Worm (Caenorhabditis elegans): ENCODE data around the gene F56C4.4.
A peak's percentile ranks its signal among the peaks of the same experiment; 100 is the strongest.
"Not testable (repeated sequence)": the region's sequence is repeated elsewhere in the genome, so short reads cannot be mapped to it uniquely, and the experiment has no call there.

Gene F56C4.4

DNA sequence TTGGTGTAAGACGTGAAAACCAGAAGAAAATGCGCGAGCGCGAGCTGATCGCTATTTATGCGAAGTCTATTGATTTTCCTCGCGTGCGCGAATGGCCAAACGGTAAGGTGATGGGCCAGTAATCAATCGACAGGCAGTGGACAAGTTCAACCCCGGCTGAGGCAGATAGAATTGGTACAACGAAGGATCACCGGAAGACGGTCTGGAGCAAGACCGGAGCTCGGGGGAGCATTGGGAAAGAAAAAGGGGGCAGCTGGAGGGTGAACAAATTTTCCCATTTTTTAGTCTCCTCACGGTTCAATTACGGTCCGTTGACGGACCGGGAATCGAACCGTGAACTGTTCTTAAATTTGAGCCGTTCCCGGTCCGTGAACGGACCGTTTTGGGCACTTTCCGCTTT, 27.3 kb upstream of the F56C4.4 start:
- TF ChIP-seq scrt-1 (GFP tag; IDR thresholded peaks at IDR 0.05) = peak; percentile 52; the same call in 1 of the 2 replicates

DNA sequence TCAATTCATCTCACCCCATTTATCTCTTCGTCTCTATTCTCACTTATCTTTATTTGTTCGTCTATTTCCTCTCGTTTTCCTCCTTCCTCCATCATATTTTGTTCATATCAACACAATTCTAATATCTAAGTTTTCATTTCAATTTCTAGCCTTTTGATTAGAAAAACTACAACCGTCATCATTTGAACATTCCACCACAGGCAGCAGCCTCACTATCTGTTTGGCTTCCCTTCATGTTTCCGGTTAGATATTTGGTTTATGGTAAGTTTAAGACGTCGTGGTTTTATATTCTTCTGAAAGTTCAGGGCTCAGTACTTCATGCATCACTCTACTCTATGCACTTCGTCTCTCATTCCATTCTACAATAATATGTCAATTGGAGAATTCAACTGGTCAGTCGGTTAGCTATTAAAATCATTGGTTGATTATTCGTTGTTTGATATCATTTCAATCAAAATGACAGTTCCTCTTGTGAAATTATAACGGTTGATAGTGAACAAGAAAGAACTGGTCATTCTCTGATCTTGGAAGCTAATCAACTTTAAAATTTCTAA, 25.8 kb upstream of the F56C4.4 start, which contains the start of gene K08C7.1:
Gene K08C7.1 (plus strand): TSS at position 43 of the 554 bp plus-strand sequence.
- TF ChIP-seq sea-1 (GFP tag; conservative IDR thresholded peaks at IDR 0.05) (no peak), flt-1 (GFP tag; IDR thresholded peaks at IDR 0.05) (no peak), hnd-1 (tag; optimal IDR thresholded peaks at IDR 0.05) (no peak), scrt-1 (GFP tag; IDR thresholded peaks at IDR 0.05) (no peak), pes-1 (GFP tag; IDR thresholded peaks at IDR 0.05) (no peak), B0310.2 (tag; optimal IDR thresholded peaks at IDR 0.05) (no peak), ama-1 (optimal IDR thresholded peaks at IDR 0.05) (no peak), tra-4 (tag; optimal IDR thresholded peaks at IDR 0.05) (no peak), tbx-37 (GFP tag; conservative IDR thresholded peaks at IDR 0.05) (no peak), ceh-13 (GFP tag; optimal IDR thresholded peaks at IDR 0.05) (no peak), F13C5.2 (tag; optimal IDR thresholded peaks at IDR 0.05) (no peak), tbx-11 (GFP tag; IDR thresholded peaks at IDR 0.05) (no peak), ceh-36 (tag; optimal IDR thresholded peaks at IDR 0.05) (no peak), hmbx-1 (tag; optimal IDR thresholded peaks at IDR 0.05) (no peak), ets-7 (tag; optimal IDR thresholded peaks at IDR 0.05) (no peak), hmg-4 (GFP tag; optimal IDR thresholded peaks at IDR 0.05) (no peak), aly-1 (tag; optimal IDR thresholded peaks at IDR 0.05) (no peak)

DNA sequence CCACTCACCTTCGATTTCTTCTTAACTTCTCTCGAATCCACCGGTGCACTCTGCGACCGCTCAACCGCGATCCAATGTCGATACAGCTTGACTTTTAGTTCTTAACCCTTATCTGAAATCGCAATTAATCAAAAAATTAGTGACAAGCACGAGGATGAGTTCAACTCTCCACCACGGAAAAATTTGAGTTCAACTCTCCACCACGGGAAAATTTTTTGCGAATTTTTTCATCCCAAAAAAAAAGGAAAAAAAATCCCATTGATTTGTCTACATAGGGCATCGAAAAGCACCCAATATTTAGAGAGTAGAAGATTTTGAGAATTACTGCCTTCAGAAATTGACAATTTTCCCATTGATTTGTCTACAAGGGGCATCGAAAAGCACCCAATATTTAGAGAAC, 23.0 kb upstream of the F56C4.4 start, which contains the start of gene glb-19:
Gene glb-19 (minus strand): TSS at position 101 of the 400 bp plus-strand sequence.
- not testable (repeated sequence) for TF ChIP-seq hmbx-1 (tag; optimal IDR thresholded peaks at IDR 0.05); ceh-13 (GFP tag; optimal IDR thresholded peaks at IDR 0.05); tra-4 (tag; optimal IDR thresholded peaks at IDR 0.05)

DNA sequence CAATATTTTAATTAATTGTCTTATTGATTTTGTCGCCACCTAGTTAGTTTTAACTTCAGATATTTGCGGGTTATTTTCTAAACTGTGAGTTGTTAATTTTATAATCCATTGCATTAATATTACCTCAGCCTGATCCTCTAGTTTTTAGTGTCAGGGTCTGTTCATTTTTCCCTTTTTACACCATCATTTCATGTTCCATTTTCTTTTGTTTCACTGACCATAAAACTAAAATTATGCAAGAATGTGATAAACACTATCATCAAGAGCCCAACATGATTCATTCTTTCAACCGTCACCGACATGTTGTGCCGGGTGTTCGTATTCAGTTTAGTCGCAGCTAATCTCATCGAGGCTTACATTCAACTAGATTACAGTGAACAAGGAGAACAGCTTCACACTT, 7.9 kb upstream of the F56C4.4 start, which contains the start of gene F56C4.2:
Gene F56C4.2 (plus strand): TSS at position 301 of the 400 bp plus-strand sequence.
- TF ChIP-seq hmg-4 (GFP tag; optimal IDR thresholded peaks at IDR 0.05) (no peak), ceh-13 (GFP tag; optimal IDR thresholded peaks at IDR 0.05) (no peak), B0310.2 (tag; optimal IDR thresholded peaks at IDR 0.05) (no peak), scrt-1 (GFP tag; IDR thresholded peaks at IDR 0.05) (no peak), tbx-11 (GFP tag; IDR thresholded peaks at IDR 0.05) (no peak)

DNA sequence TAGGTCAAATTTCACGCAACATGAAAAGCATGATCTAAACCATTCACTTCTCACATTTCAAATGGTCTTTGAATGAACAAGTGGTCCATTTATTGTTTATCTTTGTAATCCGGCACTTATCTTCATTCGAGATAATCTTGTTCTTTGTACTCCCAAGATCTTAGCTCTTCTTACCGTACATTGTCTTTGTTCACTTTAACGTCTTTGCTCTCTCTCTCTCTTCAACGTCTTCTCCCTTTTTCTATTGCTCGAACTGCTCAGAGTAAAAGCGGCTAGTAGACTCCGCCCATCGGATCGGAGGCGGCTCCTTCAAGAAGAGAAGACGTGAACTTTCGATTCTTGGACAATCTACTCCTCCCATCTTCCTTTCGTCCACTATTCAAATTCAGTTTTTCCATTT, 5.6 kb upstream of the F56C4.4 start, which contains the start of gene F56C4.1:
Gene F56C4.1 (plus strand): TSS at position 301 of the 400 bp plus-strand sequence.
- TF ChIP-seq tbx-11 (GFP tag; IDR thresholded peaks at IDR 0.05) (no peak), tbx-37 (GFP tag; conservative IDR thresholded peaks at IDR 0.05) (no peak), sea-1 (GFP tag; conservative IDR thresholded peaks at IDR 0.05) (no peak), ama-1 (optimal IDR thresholded peaks at IDR 0.05) (no peak), ets-7 (tag; optimal IDR thresholded peaks at IDR 0.05) (no peak), flt-1 (GFP tag; IDR thresholded peaks at IDR 0.05) (no peak), hnd-1 (tag; optimal IDR thresholded peaks at IDR 0.05) (no peak), ceh-36 (tag; optimal IDR thresholded peaks at IDR 0.05) (no peak), ceh-13 (GFP tag; optimal IDR thresholded peaks at IDR 0.05) (no peak), B0310.2 (tag; optimal IDR thresholded peaks at IDR 0.05) (no peak), aly-1 (tag; optimal IDR thresholded peaks at IDR 0.05) (no peak), hmbx-1 (tag; optimal IDR thresholded peaks at IDR 0.05) (no peak), pes-1 (GFP tag; IDR thresholded peaks at IDR 0.05) (no peak), tra-4 (tag; optimal IDR thresholded peaks at IDR 0.05) (no peak), hmg-4 (GFP tag; optimal IDR thresholded peaks at IDR 0.05) (no peak), F13C5.2 (tag; optimal IDR thresholded peaks at IDR 0.05) (no peak), scrt-1 (GFP tag; IDR thresholded peaks at IDR 0.05) (no peak)

DNA sequence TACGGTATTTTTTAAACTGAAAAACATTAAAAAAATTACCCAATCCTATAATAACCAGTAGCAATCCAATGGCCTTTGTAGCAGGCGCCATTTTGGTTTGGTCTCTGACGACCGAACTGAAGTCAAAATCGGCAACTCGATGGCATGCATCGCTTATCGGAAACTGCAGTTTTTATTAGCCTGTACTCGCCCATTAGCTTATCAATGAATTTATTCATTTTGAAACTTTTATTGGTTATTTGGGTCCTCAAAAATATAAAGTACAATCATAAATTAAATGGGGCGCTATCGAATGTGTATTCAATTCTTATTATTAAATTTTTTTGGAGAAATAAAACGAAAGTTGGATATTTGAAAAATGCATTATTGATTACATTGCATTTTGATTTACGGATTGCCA, 2.3 kb downstream of the F56C4.4 start, which contains the start of gene R09H10.5:
Gene R09H10.5 (minus strand): TSS at position 106 of the 400 bp plus-strand sequence.
- TF ChIP-seq aly-1 (tag; optimal IDR thresholded peaks at IDR 0.05) (no peak), scrt-1 (GFP tag; IDR thresholded peaks at IDR 0.05) (no peak), tra-4 (tag; optimal IDR thresholded peaks at IDR 0.05) (no peak), ceh-36 (tag; optimal IDR thresholded peaks at IDR 0.05) (no peak), ets-7 (tag; optimal IDR thresholded peaks at IDR 0.05) (no peak), tbx-11 (GFP tag; IDR thresholded peaks at IDR 0.05) (no peak), ceh-13 (GFP tag; optimal IDR thresholded peaks at IDR 0.05) (no peak), hmg-4 (GFP tag; optimal IDR thresholded peaks at IDR 0.05) (no peak), tbx-37 (GFP tag; conservative IDR thresholded peaks at IDR 0.05) (no peak), pes-1 (GFP tag; IDR thresholded peaks at IDR 0.05) (no peak), hnd-1 (tag; optimal IDR thresholded peaks at IDR 0.05) (no peak), sea-1 (GFP tag; conservative IDR thresholded peaks at IDR 0.05) (no peak), hmbx-1 (tag; optimal IDR thresholded peaks at IDR 0.05) (no peak), F13C5.2 (tag; optimal IDR thresholded peaks at IDR 0.05) (no peak), B0310.2 (tag; optimal IDR thresholded peaks at IDR 0.05) (no peak), ama-1 (optimal IDR thresholded peaks at IDR 0.05) (no peak), flt-1 (GFP tag; IDR thresholded peaks at IDR 0.05) (no peak)

DNA sequence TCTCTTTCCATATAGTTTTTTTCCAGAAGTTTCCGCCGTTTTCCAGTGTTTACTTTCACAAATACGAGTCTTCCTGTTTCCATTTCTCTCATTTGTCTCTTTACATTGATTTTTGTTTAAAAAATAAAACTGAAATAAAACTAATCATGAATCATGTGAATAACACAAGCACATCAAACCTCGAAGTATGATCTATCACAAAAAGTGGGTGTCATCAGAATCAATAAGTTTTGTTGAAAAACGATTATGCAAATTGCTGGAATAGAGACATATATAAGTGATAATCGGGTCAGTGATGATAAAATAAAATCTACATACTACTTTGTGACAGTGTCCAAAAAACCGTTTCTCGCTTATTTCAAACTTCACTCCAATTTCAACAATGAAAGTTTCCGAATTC, 10.3 kb downstream of the F56C4.4 start, which contains the start of gene R09H10.7:
Gene R09H10.7 (plus strand): TSS at position 301 of the 400 bp plus-strand sequence.
- TF ChIP-seq tbx-11 (GFP tag; IDR thresholded peaks at IDR 0.05) = no peak
- no peak for TF ChIP-seq ceh-13 (GFP tag; optimal IDR thresholded peaks at IDR 0.05)
- TF ChIP-seq ceh-36 (tag; optimal IDR thresholded peaks at IDR 0.05) = no peak
- no peak for TF ChIP-seq tbx-37 (GFP tag; conservative IDR thresholded peaks at IDR 0.05)
- TF ChIP-seq aly-1 (tag; optimal IDR thresholded peaks at IDR 0.05) = no peak
- no peak for TF ChIP-seq tra-4 (tag; optimal IDR thresholded peaks at IDR 0.05)
- no peak for TF ChIP-seq sea-1 (GFP tag; conservative IDR thresholded peaks at IDR 0.05)
- TF ChIP-seq F13C5.2 (tag; optimal IDR thresholded peaks at IDR 0.05) = no peak
- TF ChIP-seq flt-1 (GFP tag; IDR thresholded peaks at IDR 0.05) = no peak
- TF ChIP-seq hnd-1 (tag; optimal IDR thresholded peaks at IDR 0.05) = no peak

DNA sequence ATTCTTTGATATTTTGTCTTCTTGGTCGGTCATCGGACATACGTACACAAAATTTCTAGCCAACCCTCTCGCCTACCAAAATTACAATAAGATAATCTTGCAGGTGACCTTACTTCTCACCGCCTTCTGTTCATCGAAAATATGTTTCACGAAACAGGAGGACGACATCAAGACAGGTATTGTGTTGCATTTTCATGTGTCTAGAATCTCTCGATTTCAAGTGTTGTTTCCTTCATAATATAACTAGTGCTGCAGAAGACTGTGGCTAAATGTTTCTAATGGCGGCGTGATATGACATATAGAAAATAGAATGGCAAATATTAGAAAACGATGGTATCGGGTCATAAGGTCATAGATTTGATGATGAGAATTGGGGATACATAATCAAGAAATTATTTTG, 14.0 kb downstream of the F56C4.4 start:
- TF ChIP-seq B0310.2 (tag; optimal IDR thresholded peaks at IDR 0.05) (no peak), hnd-1 (tag; optimal IDR thresholded peaks at IDR 0.05) (no peak), sea-1 (GFP tag; conservative IDR thresholded peaks at IDR 0.05) (no peak), pes-1 (GFP tag; IDR thresholded peaks at IDR 0.05) (no peak), ceh-36 (tag; optimal IDR thresholded peaks at IDR 0.05) (no peak), hmg-4 (GFP tag; optimal IDR thresholded peaks at IDR 0.05) (no peak), hmbx-1 (tag; optimal IDR thresholded peaks at IDR 0.05) (no peak), scrt-1 (GFP tag; IDR thresholded peaks at IDR 0.05) (no peak), ama-1 (optimal IDR thresholded peaks at IDR 0.05) (no peak)
